Fruit fly (Drosophila melanogaster): ENCODE data around the gene CG33285.

dm6 chr3L:21121353-21121752 is 32.6 kb upstream of the CG33285 start, which contains the start of gene CG43938:
- no peak for TF ChIP-seq Med (GFP tag)
- TF ChIP-seq Ets97D (GFP tag; optimal IDR thresholded peaks at IDR 0.05), result no peak
- TF ChIP-seq unc-4 (GFP tag; IDR thresholded peaks at IDR 0.05; ENCODE audit: partially characterized antibody), result no peak
- no peak for TF ChIP-seq Dip3 (GFP tag; optimal IDR thresholded peaks at IDR 0.05)

Data from whole organism, embryonic.